Fruit fly (Drosophila melanogaster) whole organism, embryonic: ENCODE measurements around the gene Ir67a.

ENCODE experiments used
- Asciz ChIP-seq: fragments of 200-800 bp; sonication (Bioruptor generic); optimal IDR thresholded peaks from 2 replicates; lab custom pipeline; 2017; ENCODE audit warnings: missing biosample characterization, mild to moderate bottlenecking, missing genetic modification characterization, missing genetic modification reagents
- Bdp1 ChIP-seq: fragments of 200-800 bp; sonication (Bioruptor generic); optimal IDR thresholded peaks from 3 replicates; lab custom pipeline; 2016; ENCODE audit warnings: missing biosample characterization, missing genetic modification characterization
- Blimp-1 ChIP-seq: fragments of 200-800 bp; sonication (Bioruptor generic); optimal IDR thresholded peaks from 3 replicates; lab custom pipeline; 2018; ENCODE audit warnings: missing biosample characterization, missing genetic modification characterization, mild to moderate bottlenecking, moderate library complexity, missing genetic modification reagents
- CG10209 ChIP-seq: fragments of 200-800 bp; sonication (Bioruptor generic); optimal IDR thresholded peaks from 3 replicates; lab custom pipeline; 2017; ENCODE audit warnings: missing biosample characterization, mild to moderate bottlenecking, missing genetic modification characterization, missing genetic modification reagents
- CG1024 ChIP-seq: fragments of 200-800 bp; sonication (Bioruptor generic); IDR thresholded peaks from 2 replicates; pipeline ENCODE4 v1.3.6; 2022; ENCODE audit warnings: missing biosample characterization, missing genetic modification characterization
- CG12219 ChIP-seq: fragments of 200-800 bp; sonication (Bioruptor generic); optimal IDR thresholded peaks from 3 replicates; lab custom pipeline; 2018; ENCODE audit warnings: missing biosample characterization, mild to moderate bottlenecking, missing genetic modification characterization
- CG12769 ChIP-seq: fragments of 200-800 bp; sonication (Bioruptor generic); optimal IDR thresholded peaks from 2 replicates; lab custom pipeline; 2019; ENCODE audit warnings: missing biosample characterization, mild to moderate bottlenecking, missing genetic modification characterization, moderate library complexity
- CG13287 ChIP-seq: fragments of 200-800 bp; sonication (Bioruptor generic); IDR thresholded peaks from 2 replicates; pipeline ENCODE4 v1.3.6; 2022; ENCODE audit warnings: missing biosample characterization, missing genetic modification characterization; ENCODE audit not compliant: partially characterized antibody
- CG15011 ChIP-seq: fragments of 200-800 bp; sonication (Bioruptor generic); optimal IDR thresholded peaks from 3 replicates; lab custom pipeline; 2018; ENCODE audit warnings: missing biosample characterization, mild to moderate bottlenecking, missing genetic modification characterization
- CG1603 ChIP-seq: fragments of 200-800 bp; sonication (Bioruptor generic); optimal IDR thresholded peaks from 2 replicates; lab custom pipeline; 2019; ENCODE audit warnings: missing biosample characterization, mild to moderate bottlenecking, missing genetic modification characterization, moderate library complexity
- CG17186 ChIP-seq: fragments of 200-800 bp; sonication (Bioruptor generic); optimal IDR thresholded peaks from 3 replicates; lab custom pipeline; 2017; ENCODE audit warnings: missing biosample characterization, missing genetic modification reagents, missing genetic modification characterization
- CG17385 ChIP-seq: fragments of 200-800 bp; sonication (Bioruptor generic); optimal IDR thresholded peaks from 3 replicates; lab custom pipeline; 2018; ENCODE audit warnings: missing biosample characterization, mild to moderate bottlenecking, missing genetic modification characterization
- CG17612 ChIP-seq: fragments of 200-800 bp; sonication (Bioruptor generic); IDR thresholded peaks from 2 replicates; pipeline ENCODE4 v1.3.6; 2022; ENCODE audit warnings: missing biosample characterization, missing genetic modification characterization
- CG18476 ChIP-seq: fragments of 200-800 bp; sonication (Bioruptor generic); optimal IDR thresholded peaks from 2 replicates; lab custom pipeline; 2016; ENCODE audit warnings: missing biosample characterization, mild to moderate bottlenecking, missing genetic modification characterization
- CG30431 ChIP-seq: fragments of 200-800 bp; sonication (Bioruptor generic); optimal IDR thresholded peaks from 2 replicates; lab custom pipeline; 2017; ENCODE audit warnings: missing biosample characterization, missing genetic modification characterization
- CG31365 ChIP-seq: fragments of 200-800 bp; sonication (Bioruptor generic); optimal IDR thresholded peaks from 2 replicates; lab custom pipeline; 2018; ENCODE audit warnings: missing biosample characterization, mild to moderate bottlenecking, missing genetic modification characterization
- CG4360 ChIP-seq: fragments of 200-800 bp; sonication (Bioruptor generic); IDR thresholded peaks from 2 replicates; pipeline ENCODE4 v1.3.6; 2022; ENCODE audit warnings: missing biosample characterization, missing genetic modification characterization
- CG8924 ChIP-seq: fragments of 200-800 bp; optimal IDR thresholded peaks from 3 replicates; lab custom pipeline; 2019; ENCODE audit warnings: missing biosample characterization, mild to moderate bottlenecking, missing genetic modification characterization, moderate library complexity
- CG9215 ChIP-seq: fragments of 200-800 bp; sonication (Bioruptor generic); IDR thresholded peaks from 2 replicates; pipeline ENCODE4 v1.3.6; 2022; ENCODE audit warnings: missing biosample characterization, missing genetic modification characterization
- Dbx ChIP-seq: fragments of 200-800 bp; sonication (Bioruptor generic); IDR thresholded peaks from 3 replicates; pipeline ENCODE4 v1.3.6; 2022; ENCODE audit warnings: missing biosample characterization, missing genetic modification characterization
- GATAe ChIP-seq: fragments of 200-800 bp; sonication (Bioruptor generic); conservative IDR thresholded peaks from 2 replicates; pipeline ENCODE4 v1.3.6; 2022; ENCODE audit warnings: missing biosample characterization, missing genetic modification characterization
- H2.0 ChIP-seq: fragments of 200-800 bp; sonication (Bioruptor generic); IDR thresholded peaks from 2 replicates; pipeline ENCODE4 v1.3.6; 2022; ENCODE audit warnings: missing biosample characterization, missing genetic modification characterization
- HHEX ChIP-seq: fragments of 200-800 bp; sonication (Bioruptor generic); optimal IDR thresholded peaks from 3 replicates; lab custom pipeline; 2017; ENCODE audit warnings: missing biosample characterization, mild to moderate bottlenecking, missing genetic modification characterization, missing genetic modification reagents
- Med ChIP-seq: fragments of 200-800 bp; sonication (Bioruptor generic); peaks from one replicate; lab custom pipeline; 2016; ENCODE audit warnings: missing biosample characterization, missing genetic modification characterization, mild to moderate bottlenecking, inconsistent platforms, moderate library complexity
- Mes4 ChIP-seq: fragments of 200-800 bp; sonication (Bioruptor generic); optimal IDR thresholded peaks from 2 replicates; lab custom pipeline; 2016; ENCODE audit warnings: missing biosample characterization, missing genetic modification characterization
- NfI ChIP-seq: fragments of 200-800 bp; sonication (Bioruptor generic); optimal IDR thresholded peaks from 3 replicates; lab custom pipeline; 2018; ENCODE audit warnings: missing biosample characterization, mild to moderate bottlenecking, missing genetic modification characterization, moderate library complexity
- Pdp1 ChIP-seq, 2 experiments: fragments of 200-800 bp; sonication (Bioruptor generic); optimal IDR thresholded peaks; 3 replicates each; lab custom pipeline; 2016; ENCODE audit warnings: missing biosample characterization in 2 of 2, missing genetic modification characterization in 2 of 2, mild to moderate bottlenecking in 1 of 2, moderate library complexity in 1 of 2
- Trl ChIP-seq, 3 experiments: fragments of >200 bp in 2 of 3; fragments of 200-800 bp in 1 of 3; sonication (Bioruptor generic) in 1 of 3; optimal IDR thresholded peaks; 2 replicates in 1 of 3; 3 replicates in 2 of 3; lab custom pipeline; 2016 to 2017; ENCODE audit warnings: missing biosample characterization in 1 of 3, missing genetic modification characterization in 1 of 3
- Usf ChIP-seq: fragments of 200-800 bp; sonication (Bioruptor generic); optimal IDR thresholded peaks from 2 replicates; lab custom pipeline; 2017; ENCODE audit warnings: missing genotype, missing biosample characterization, missing genetic modification characterization
- Xrp1 ChIP-seq: fragments of 200-800 bp; sonication (Bioruptor generic); IDR thresholded peaks from 2 replicates; pipeline ENCODE4 v1.3.6; 2022; ENCODE audit warnings: missing biosample characterization, missing genetic modification characterization
- YL-1 ChIP-seq: fragments of 200-800 bp; sonication (Bioruptor generic); optimal IDR thresholded peaks from 3 replicates; lab custom pipeline; 2017; ENCODE audit warnings: missing biosample characterization, mild to moderate bottlenecking, missing genetic modification characterization
- ab ChIP-seq: fragments of 200-800 bp; sonication (Bioruptor generic); optimal IDR thresholded peaks from 2 replicates; lab custom pipeline; 2016; ENCODE audit warnings: missing biosample characterization, missing genetic modification characterization
- al ChIP-seq: fragments of 200-800 bp; sonication (Bioruptor generic); IDR thresholded peaks from 2 replicates; pipeline ENCODE4 v1.3.6; 2022; ENCODE audit warnings: missing biosample characterization, missing genetic modification characterization
- cg ChIP-seq: fragments of 200-800 bp; sonication (Bioruptor generic); optimal IDR thresholded peaks from 3 replicates; lab custom pipeline; 2019; ENCODE audit warnings: missing biosample characterization, mild to moderate bottlenecking, missing genetic modification characterization, moderate library complexity
- chinmo ChIP-seq: fragments of 200-800 bp; sonication (Bioruptor generic); IDR thresholded peaks from 4 replicates; pipeline ENCODE4 v1.3.6; 2022; ENCODE audit warnings: missing biosample characterization, missing genetic modification characterization; ENCODE audit not compliant: partially characterized antibody
- dmrt11E ChIP-seq: fragments of 200-800 bp; sonication (Bioruptor generic); optimal IDR thresholded peaks from 3 replicates; lab custom pipeline; 2018; ENCODE audit warnings: missing biosample characterization, mild to moderate bottlenecking, missing genetic modification characterization, moderate library complexity
- esg ChIP-seq: fragments of 200-800 bp; sonication (Bioruptor generic); conservative IDR thresholded peaks from 2 replicates; pipeline ENCODE4 v1.3.6; 2022; ENCODE audit warnings: missing biosample characterization, missing genetic modification characterization
- fd102C ChIP-seq: fragments of 200-800 bp; sonication (Bioruptor generic); optimal IDR thresholded peaks from 2 replicates; lab custom pipeline; 2018; ENCODE audit warnings: missing biosample characterization, mild to moderate bottlenecking, missing genetic modification characterization, moderate library complexity
- gce ChIP-seq: fragments of 200-800 bp; sonication (Bioruptor generic); IDR thresholded peaks from 3 replicates; pipeline ENCODE4 v1.3.6; 2022; ENCODE audit warnings: missing biosample characterization, missing genetic modification characterization
- hkb ChIP-seq, 2 experiments: fragments of 200-800 bp in 1 of 2; fragments of >200 bp in 1 of 2; sonication (Bioruptor generic) in 1 of 2; IDR thresholded peaks in 1 of 2; optimal IDR thresholded peaks in 1 of 2; 2 replicates each; pipeline versions ENCODE4 v1.3.6 to Lab custom; 2017 to 2022; ENCODE audit warnings: missing biosample characterization in 1 of 2, missing genetic modification characterization in 1 of 2
- kni ChIP-seq: fragments of 200-800 bp; sonication (Bioruptor generic); optimal IDR thresholded peaks from 3 replicates; lab custom pipeline; 2017; ENCODE audit warnings: mild to moderate bottlenecking, missing biosample characterization, missing genetic modification reagents, missing genetic modification characterization
- pb ChIP-seq: fragments of 200-800 bp; sonication (Bioruptor generic); optimal IDR thresholded peaks from 3 replicates; lab custom pipeline; 2016; ENCODE audit warnings: missing biosample characterization, missing genetic modification characterization
- peb ChIP-seq: fragments of 200-800 bp; sonication (Bioruptor generic); IDR thresholded peaks from 2 replicates; pipeline ENCODE4 v1.3.6; 2022; ENCODE audit warnings: missing biosample characterization, missing genetic modification characterization
- sob ChIP-seq: fragments of 200-800 bp; sonication (Bioruptor generic); IDR thresholded peaks from 2 replicates; pipeline ENCODE4 v1.3.6; 2022; ENCODE audit warnings: missing biosample characterization, missing genetic modification characterization
- sr ChIP-seq: fragments of 200-800 bp; sonication (Bioruptor generic); IDR thresholded peaks from 3 replicates; pipeline ENCODE4 v1.3.6; 2022; ENCODE audit warnings: missing biosample characterization, missing genetic modification characterization
- tin ChIP-seq: fragments of 200-800 bp; sonication (Bioruptor generic); optimal IDR thresholded peaks from 3 replicates; lab custom pipeline; 2016; ENCODE audit warnings: missing biosample characterization, missing genetic modification characterization
- trh ChIP-seq: fragments of 200-800 bp; sonication (Bioruptor generic); optimal IDR thresholded peaks from 2 replicates; lab custom pipeline; 2016; ENCODE audit warnings: missing biosample characterization, missing genetic modification characterization
- usp ChIP-seq: fragments of >200 bp; optimal IDR thresholded peaks from 2 replicates; lab custom pipeline; 2017; ENCODE audit warnings: missing biosample characterization, missing genetic modification characterization

Ir67a gene

DNA sequence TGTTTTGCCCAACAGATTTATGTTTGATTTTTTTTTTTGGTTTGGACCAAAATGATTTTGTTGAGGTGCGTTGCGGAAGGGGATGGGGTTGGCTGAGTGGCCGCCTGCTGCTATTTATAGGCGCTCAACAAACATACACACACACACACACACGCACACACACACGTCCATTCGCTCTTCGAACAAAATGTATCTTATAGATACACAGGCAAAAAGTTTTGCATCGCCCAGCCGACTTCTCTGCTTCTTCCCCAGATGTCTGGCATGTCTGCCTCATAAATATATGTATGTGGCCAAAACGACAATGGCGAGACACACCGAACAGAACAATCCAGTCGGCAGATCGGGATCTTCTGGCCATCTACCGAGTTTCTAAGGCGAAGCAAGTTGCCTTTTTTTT lies 5.0 kb upstream of the Ir67a start:
- no peak for TF ChIP-seq CG30431
- TF ChIP-seq CG12769 (tag; lab: Kevin White, UChicago) = peak; percentile 53
- no peak for TF ChIP-seq Asciz (GFP tag; lab: Kevin White, UChicago)
- peak; percentile 26 for TF ChIP-seq CG17385 (GFP tag; lab: Kevin White, UChicago)
- no peak for TF ChIP-seq Xrp1 (GFP tag; lab: Robert Waterston, UW)
- TF ChIP-seq peb (GFP tag; lab: Robert Waterston, UW) = no peak
- no peak for TF ChIP-seq CG4360
- no peak for TF ChIP-seq CG31365
- TF ChIP-seq tin (GFP tag; lab: Kevin White, UChicago) = no peak
- 0 out of 4 replicates have a peak, but pooled peaks have one; percentile 61 for TF ChIP-seq chinmo (GFP tag; lab: Robert Waterston, UW)
- no peak for TF ChIP-seq CG12219 (GFP tag; lab: Kevin White, UChicago)
- no peak for TF ChIP-seq CG1603 (tag; lab: Kevin White, UChicago)
- peak; percentile 34 for TF ChIP-seq Med
- TF ChIP-seq gce (GFP tag; lab: Robert Waterston, UW) = no peak
- TF ChIP-seq pb (GFP tag; lab: Kevin White, UChicago) = no peak
- no peak for TF ChIP-seq YL-1 (GFP tag; lab: Kevin White, UChicago)
- TF ChIP-seq CG10209 (GFP tag; lab: Kevin White, UChicago) = no peak
- TF ChIP-seq Dbx (GFP tag; lab: Robert Waterston, UW) = no peak
- no peak for TF ChIP-seq CG13287 (GFP tag; lab: Robert Waterston, UW)
- no peak for TF ChIP-seq sr (GFP tag; lab: Robert Waterston, UW)
- TF ChIP-seq CG18476 = no peak
- TF ChIP-seq cg = peak; percentile 31
- TF ChIP-seq dmrt11E (tag; lab: Kevin White, UChicago) = no peak
- TF ChIP-seq CG9215 = no peak
- no peak for TF ChIP-seq ab (GFP tag; lab: Kevin White, UChicago)
- TF ChIP-seq Pdp1 (GFP tag; optimal IDR thresholded peaks at IDR 0.05; lab: Kevin White, UChicago) = no peak

DNA sequence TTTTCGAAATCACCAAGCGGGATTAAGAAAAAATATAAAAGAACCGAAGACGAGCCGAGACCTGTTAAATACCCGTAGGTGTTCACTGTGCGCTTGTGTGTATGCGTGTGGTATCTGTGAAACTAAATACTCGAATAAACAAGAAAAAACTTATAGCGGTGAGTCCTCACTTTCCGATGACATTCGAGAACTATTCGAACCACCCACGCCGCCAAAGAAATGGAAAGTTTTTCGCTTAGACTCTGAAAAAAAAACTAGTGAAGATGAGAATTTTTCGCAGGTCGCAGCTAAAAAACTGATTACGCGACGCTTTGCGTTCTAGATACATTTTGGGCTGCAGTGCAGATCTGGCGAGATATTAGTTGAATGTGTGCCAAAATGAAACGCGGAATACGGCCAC lies 4.1 kb upstream of the Ir67a start:
- no peak for TF ChIP-seq kni
- no peak for TF ChIP-seq CG17612 (GFP tag; lab: Robert Waterston, UW)
- no peak for TF ChIP-seq CG17186 (GFP tag; lab: Kevin White, UChicago)
- no peak for TF ChIP-seq HHEX (GFP tag; lab: Kevin White, UChicago)
- TF ChIP-seq usp = no peak
- no peak for TF ChIP-seq Mes4 (GFP tag; lab: Kevin White, UChicago)
- no peak for TF ChIP-seq trh
- no peak for TF ChIP-seq al (GFP tag; lab: Robert Waterston, UW)
- no peak for TF ChIP-seq Usf (GFP tag; lab: Kevin White, UChicago)
- TF ChIP-seq GATAe (GFP tag; lab: Robert Waterston, UW) = no peak
- no peak for TF ChIP-seq H2.0
- no peak for TF ChIP-seq Trl (optimal IDR thresholded peaks at IDR 0.05; lab: Kevin White, UChicago)
- no peak for TF ChIP-seq Trl (GFP tag; optimal IDR thresholded peaks at IDR 0.05; lab: Kevin White, UChicago)
- no peak for TF ChIP-seq fd102C (GFP tag; lab: Kevin White, UChicago)
- TF ChIP-seq Blimp-1 = peak; percentile 92
- TF ChIP-seq Bdp1 (GFP tag; lab: Kevin White, UChicago) = no peak
- TF ChIP-seq CG1024 (GFP tag; lab: Robert Waterston, UW) = no peak
- no peak for TF ChIP-seq sob (GFP tag; lab: Robert Waterston, UW)
- TF ChIP-seq CG18476 = peak; percentile 40
- TF ChIP-seq Pdp1 (GFP tag; optimal IDR thresholded peaks at IDR 0.05; lab: Kevin White, UChicago) = peak in 1 of 2 experiments; percentile 7
- TF ChIP-seq esg = no peak
- TF ChIP-seq CG15011 (GFP tag; lab: Kevin White, UChicago) = no peak
- TF ChIP-seq NfI = no peak
- peak; percentile 66 for TF ChIP-seq hkb (optimal IDR thresholded peaks at IDR 0.05; lab: Kevin White, UChicago)
- no peak for TF ChIP-seq hkb (GFP tag; IDR thresholded peaks at IDR 0.05; lab: Robert Waterston, UW)
- TF ChIP-seq CG8924 (tag; lab: Kevin White, UChicago) = no peak
